Worm (Caenorhabditis elegans): ENCODE measurements around the gene tsp-3.

The tsp-3 gene

ce11 chrIII:13212366-13212765, at the start of gene tsp-3:
Gene tsp-3, plus strand, starts transcription at chrIII:13212666.
- no peak for TF ChIP-seq nhr-10 (tag; optimal IDR thresholded peaks at IDR 0.05)
- no peak for TF ChIP-seq fos-1 (tag; optimal IDR thresholded peaks at IDR 0.05)
- TF ChIP-seq sma-3 (GFP tag; optimal IDR thresholded peaks at IDR 0.05) = no peak
- no peak for TF ChIP-seq ama-1 (optimal IDR thresholded peaks at IDR 0.05)
- no peak for TF ChIP-seq ceh-16 (tag; optimal IDR thresholded peaks at IDR 0.05)
- TF ChIP-seq mbf-1 (tag; optimal IDR thresholded peaks at IDR 0.05) = no peak
- TF ChIP-seq nhr-21 (tag; optimal IDR thresholded peaks at IDR 0.05) = no peak
- TF ChIP-seq nhr-11 (tag; optimal IDR thresholded peaks at IDR 0.05) = no peak
- no peak for TF ChIP-seq ztf-4 (tag; optimal IDR thresholded peaks at IDR 0.05)
- TF ChIP-seq zag-1 (tag; optimal IDR thresholded peaks at IDR 0.05) = no peak
- TF ChIP-seq nhr-237 (tag; optimal IDR thresholded peaks at IDR 0.05) = no peak
- no peak for TF ChIP-seq unc-39 (tag; optimal IDR thresholded peaks at IDR 0.05)

- TF ChIP-seq nhr-23 (tag; optimal IDR thresholded peaks at IDR 0.05) (no peak), nhr-237 (tag; optimal IDR thresholded peaks at IDR 0.05) (no peak), mbf-1 (tag; optimal IDR thresholded peaks at IDR 0.05) (no peak), unc-39 (tag; optimal IDR thresholded peaks at IDR 0.05) (no peak), snpc-4 (tag; optimal IDR thresholded peaks at IDR 0.05) (no peak), lin-13 (GFP tag; optimal IDR thresholded peaks at IDR 0.05) (no peak), ztf-1 (GFP tag; conservative IDR thresholded peaks at IDR 0.05) (no peak), dmd-4 (tag; optimal IDR thresholded peaks at IDR 0.05) (no peak), skn-1 (tag; optimal IDR thresholded peaks at IDR 0.05) (no peak), R02D3.7 (tag; optimal IDR thresholded peaks at IDR 0.05) (no peak), ztf-4 (tag; optimal IDR thresholded peaks at IDR 0.05) (no peak), sma-9 (GFP tag; optimal IDR thresholded peaks at IDR 0.05) (no peak), sma-9 (tag; optimal IDR thresholded peaks at IDR 0.05) (no peak), nhr-77 (tag; optimal IDR thresholded peaks at IDR 0.05) (no peak), egl-27 (tag; optimal IDR thresholded peaks at IDR 0.05) (no peak), C34F6.9 (tag; optimal IDR thresholded peaks at IDR 0.05) (no peak), aly-2 (tag; optimal IDR thresholded peaks at IDR 0.05) (no peak)
Observed at ce11 chrIII:13164902-13165301, 47.6 kb upstream of the tsp-3 start.

ce11 chrIII:13169464-13169966, 43.0 kb upstream of the tsp-3 start, which contains the start of the genes snpc-1.2 and Y39E4B.5:
Gene snpc-1.2, minus strand, starts transcription at chrIII:13169541.
Gene Y39E4B.5, plus strand, starts transcription at chrIII:13169916.
- TF ChIP-seq lin-39 (tag; optimal IDR thresholded peaks at IDR 0.05) (no peak), mdl-1 (tag; optimal IDR thresholded peaks at IDR 0.05) (no peak), elt-3 (tag; optimal IDR thresholded peaks at IDR 0.05) (no peak), dmd-4 (tag; optimal IDR thresholded peaks at IDR 0.05) (no peak), nhr-21 (tag; optimal IDR thresholded peaks at IDR 0.05) (no peak), nhr-25 (tag; optimal IDR thresholded peaks at IDR 0.05) (no peak), nhr-12 (tag; optimal IDR thresholded peaks at IDR 0.05) (no peak), R02D3.7 (tag; optimal IDR thresholded peaks at IDR 0.05) (no peak), ceh-16 (tag; optimal IDR thresholded peaks at IDR 0.05) (no peak), unc-55 (GFP tag; optimal IDR thresholded peaks at IDR 0.05) (no peak), blmp-1 (tag; optimal IDR thresholded peaks at IDR 0.05; ENCODE audit: insufficient read depth) (no peak), nhr-77 (tag; optimal IDR thresholded peaks at IDR 0.05) (no peak), nhr-237 (tag; optimal IDR thresholded peaks at IDR 0.05) (no peak), egl-27 (tag; optimal IDR thresholded peaks at IDR 0.05) (no peak), nhr-6 (tag; optimal IDR thresholded peaks at IDR 0.05) (no peak), ztf-11 (tag; optimal IDR thresholded peaks at IDR 0.05) (no peak), lsy-2 (tag; optimal IDR thresholded peaks at IDR 0.05) (no peak), Y55F3AM.14 (GFP tag; optimal IDR thresholded peaks at IDR 0.05) (no peak), unc-39 (tag; optimal IDR thresholded peaks at IDR 0.05) (no peak), sem-4 (tag; optimal IDR thresholded peaks at IDR 0.05) (no peak)

ce11 chrIII:13173687-13174086, 38.8 kb upstream of the tsp-3 start:
- no peak for TF ChIP-seq unc-62 (GFP tag; optimal IDR thresholded peaks at IDR 0.05)
- no peak for TF ChIP-seq snpc-4 (tag; optimal IDR thresholded peaks at IDR 0.05)
- no peak for TF ChIP-seq lsy-2 (tag; optimal IDR thresholded peaks at IDR 0.05)
- TF ChIP-seq blmp-1 (tag; optimal IDR thresholded peaks at IDR 0.05; ENCODE audit: insufficient read depth) = no peak
- TF ChIP-seq lin-39 (tag; optimal IDR thresholded peaks at IDR 0.05) = no peak
- TF ChIP-seq nhr-6 (tag; optimal IDR thresholded peaks at IDR 0.05) = no peak
- TF ChIP-seq egl-27 (tag; optimal IDR thresholded peaks at IDR 0.05) = no peak
- no peak for TF ChIP-seq nhr-129 (tag; optimal IDR thresholded peaks at IDR 0.05)
- no peak for TF ChIP-seq Y55F3AM.14 (GFP tag; optimal IDR thresholded peaks at IDR 0.05)
- TF ChIP-seq ama-1 (optimal IDR thresholded peaks at IDR 0.05) = no peak
- no peak for TF ChIP-seq zag-1 (tag; optimal IDR thresholded peaks at IDR 0.05)
- no peak for TF ChIP-seq unc-39 (tag; optimal IDR thresholded peaks at IDR 0.05)
- TF ChIP-seq ceh-82 (tag; optimal IDR thresholded peaks at IDR 0.05) = no peak
- TF ChIP-seq skn-1 (tag; optimal IDR thresholded peaks at IDR 0.05) = no peak
- no peak for TF ChIP-seq F13H6.1 (tag; optimal IDR thresholded peaks at IDR 0.05)
- no peak for TF ChIP-seq crh-2 (tag; optimal IDR thresholded peaks at IDR 0.05)
- TF ChIP-seq nhr-237 (tag; optimal IDR thresholded peaks at IDR 0.05) = no peak
- TF ChIP-seq ceh-16 (tag; optimal IDR thresholded peaks at IDR 0.05) = no peak
- no peak for TF ChIP-seq lin-13 (GFP tag; optimal IDR thresholded peaks at IDR 0.05)
